Fruit fly (Drosophila melanogaster): ENCODE measurements around the gene wac.

wac gene

dm6 chr3L:224004-224951 is 33.7 kb upstream of the wac start (continued):
- TF ChIP-seq Poxn (GFP tag; IDR thresholded peaks at IDR 0.05), result no peak
- TF ChIP-seq dmrt99B (tag; optimal IDR thresholded peaks at IDR 0.05), result no peak
- peak in 1 of 2 experiments; percentile 81 for TF ChIP-seq Eip74EF (GFP tag; optimal IDR thresholded peaks at IDR 0.05)
- TF ChIP-seq pros (GFP tag; optimal IDR thresholded peaks at IDR 0.05), result peak; percentile 36
- TF ChIP-seq CG2889 (GFP tag; IDR thresholded peaks at IDR 0.05), result no peak
- TF ChIP-seq CG2199 (GFP tag; IDR thresholded peaks at IDR 0.05), result peak; percentile 74; the same call in 1 of the 3 replicates
- peak; percentile 75 for TF ChIP-seq sens (GFP tag)
- TF ChIP-seq nom (GFP tag; optimal IDR thresholded peaks at IDR 0.05), result peak; percentile 78
- TF ChIP-seq Bgb (GFP tag; IDR thresholded peaks at IDR 0.05; ENCODE audit: partially characterized antibody), result peak; percentile 65
- peak; percentile 70 for TF ChIP-seq CG42726 (GFP tag; IDR thresholded peaks at IDR 0.05; ENCODE audit: partially characterized antibody)
- peak; percentile 51 for TF ChIP-seq Ets65A (GFP tag)
- no peak for TF ChIP-seq lola (GFP tag; optimal IDR thresholded peaks at IDR 0.05)
- TF ChIP-seq HHEX (GFP tag; optimal IDR thresholded peaks at IDR 0.05), result no peak
- TF ChIP-seq B-H1 (GFP tag; IDR thresholded peaks at IDR 0.05), result peak; percentile 46; the same call in 1 of the 3 replicates
- TF ChIP-seq ato (GFP tag; IDR thresholded peaks at IDR 0.05; ENCODE audit: partially characterized antibody), result peak; percentile 48
- TF ChIP-seq CG8359 (GFP tag; optimal IDR thresholded peaks at IDR 0.05; ENCODE audit: borderline replicate concordance), result no peak
- no peak for TF ChIP-seq CG10462 (GFP tag; optimal IDR thresholded peaks at IDR 0.05)
- no peak for TF ChIP-seq pan (optimal IDR thresholded peaks at IDR 0.05)
- peak in 1 of 2 experiments; percentile 48 for TF ChIP-seq pan (GFP tag; optimal IDR thresholded peaks at IDR 0.05 in 1 of 2, IDR thresholded peaks at IDR 0.05 in 1 of 2)

- TF ChIP-seq CG6254 (GFP tag; optimal IDR thresholded peaks at IDR 0.05) (no peak), chinmo (GFP tag; IDR thresholded peaks at IDR 0.05; ENCODE audit: partially characterized antibody) (peak; percentile 44; the same call in 1 of the 4 replicates), fd64A (GFP tag; optimal IDR thresholded peaks at IDR 0.05) (no peak), CG34224 (GFP tag; IDR thresholded peaks at IDR 0.05; ENCODE audit: partially characterized antibody) (no peak), CG6654 (GFP tag; optimal IDR thresholded peaks at IDR 0.05) (no peak), CG3065 (GFP tag; optimal IDR thresholded peaks at IDR 0.05) (no peak), vvl (GFP tag; IDR thresholded peaks at IDR 0.05) (peak; percentile 36; the same call in 1 of the 2 replicates), sqz (GFP tag; optimal IDR thresholded peaks at IDR 0.05) (peak; percentile 87), Ets97D (GFP tag; optimal IDR thresholded peaks at IDR 0.05) (no peak), CG3838 (GFP tag; optimal IDR thresholded peaks at IDR 0.05) (no peak), CG2678 (tag; optimal IDR thresholded peaks at IDR 0.05) (no peak), org-1 (GFP tag; optimal IDR thresholded peaks at IDR 0.05) (no peak), CG17359 (tag; optimal IDR thresholded peaks at IDR 0.05) (no peak), CG2199 (GFP tag; IDR thresholded peaks at IDR 0.05) (peak; percentile 58; the same call in 1 of the 3 replicates), bowl (GFP tag; IDR thresholded peaks at IDR 0.05) (no peak), Myb (GFP tag; optimal IDR thresholded peaks at IDR 0.05) (no peak), CG15479 (GFP tag; optimal IDR thresholded peaks at IDR 0.05) (peak; percentile 26), corto (GFP tag; optimal IDR thresholded peaks at IDR 0.05) (peak; percentile 12), CG2116 (GFP tag; optimal IDR thresholded peaks at IDR 0.05) (peak; percentile 0), Nf-YA (GFP tag; IDR thresholded peaks at IDR 0.05) (0 out of 2 replicates have a peak, but pooled peaks have one; percentile 33), BtbVII (GFP tag; optimal IDR thresholded peaks at IDR 0.05) (peak; percentile 12), danr (GFP tag; IDR thresholded peaks at IDR 0.05) (no peak), hkb (optimal IDR thresholded peaks at IDR 0.05) (no peak), hkb (GFP tag; IDR thresholded peaks at IDR 0.05) (0 out of 2 replicates have a peak, but pooled peaks have one; percentile 12), gt (GFP tag; IDR thresholded peaks at IDR 0.05) (no peak), CG34422 (GFP tag; IDR thresholded peaks at IDR 0.05) (no peak), Pdp1 (GFP tag; optimal IDR thresholded peaks at IDR 0.05) (peak in 1 of 2 experiments; percentile 91), p53 (GFP tag; optimal IDR thresholded peaks at IDR 0.05) (peak; percentile 69), CG32767 (GFP tag; IDR thresholded peaks at IDR 0.05) (peak; percentile 92)
Observed at dm6 chr3L:225120-225519, 32.9 kb upstream of the wac start.

Measured in whole organism, embryonic.